Worm (Caenorhabditis elegans) whole organism, late embryonic: Measurements from ENCODE around the gene M163.22.

Experiments used
- C08G9.2 ChIP-seq: sonication (generic microtip); optimal IDR thresholded peaks from 2 replicates; lab custom pipeline; 2016; ENCODE audit warnings: mild to moderate bottlenecking, missing genetic modification characterization, moderate library complexity, missing compliant biosample characterization
- K02D7.2 ChIP-seq: sonication (generic microtip); optimal IDR thresholded peaks from 2 replicates; lab custom pipeline; 2017; ENCODE audit warnings: mild to moderate bottlenecking, missing genetic modification characterization, missing compliant biosample characterization
- T23F11.4 ChIP-seq: fragments of 200-800 bp; sonication (Bioruptor generic); optimal IDR thresholded peaks from 2 replicates; lab custom pipeline; 2018; ENCODE audit warnings: mild to moderate bottlenecking, missing genetic modification characterization, missing compliant biosample characterization
- Y22D7AL.16 ChIP-seq: sonication (generic microtip); optimal IDR thresholded peaks from 2 replicates; lab custom pipeline; 2016; ENCODE audit warnings: missing genetic modification characterization, missing compliant biosample characterization
- ahr-1 ChIP-seq: sonication (generic microtip); optimal IDR thresholded peaks from 2 replicates; lab custom pipeline; 2016; ENCODE audit warnings: missing genetic modification characterization, missing compliant biosample characterization
- ceh-14 ChIP-seq: sonication (generic microtip); optimal IDR thresholded peaks from 2 replicates; lab custom pipeline; 2016; ENCODE audit warnings: missing genotype, missing genetic modification characterization, missing compliant biosample characterization
- ceh-18 ChIP-seq: sonication (generic microtip); optimal IDR thresholded peaks from 2 replicates; lab custom pipeline; 2016; ENCODE audit warnings: missing genetic modification characterization, missing compliant biosample characterization
- ceh-2 ChIP-seq: sonication (generic microtip); optimal IDR thresholded peaks from 2 replicates; lab custom pipeline; 2016; ENCODE audit warnings: missing genotype, missing genetic modification characterization, missing compliant biosample characterization
- ceh-24 ChIP-seq: sonication (generic microtip); optimal IDR thresholded peaks from 2 replicates; lab custom pipeline; 2016; ENCODE audit warnings: mild to moderate bottlenecking, missing genetic modification characterization, missing compliant biosample characterization
- ceh-30 ChIP-seq: fragments of 150-350 bp; optimal IDR thresholded peaks from 2 replicates; lab custom pipeline; 2014; ENCODE audit warnings: missing biosample characterization, missing genetic modification characterization
- ceh-31 ChIP-seq: sonication (generic microtip); optimal IDR thresholded peaks from 2 replicates; lab custom pipeline; 2016; ENCODE audit warnings: missing genetic modification characterization, missing compliant biosample characterization
- ceh-34 ChIP-seq: sonication (generic microtip); optimal IDR thresholded peaks from 2 replicates; lab custom pipeline; 2016; ENCODE audit warnings: mild to moderate bottlenecking, missing genetic modification characterization, missing compliant biosample characterization
- ceh-48 ChIP-seq: sonication (generic microtip); optimal IDR thresholded peaks from 2 replicates; lab custom pipeline; 2016; ENCODE audit warnings: missing genetic modification characterization, inconsistent platforms, missing compliant biosample characterization
- ceh-6 ChIP-seq: fragments of 200-800 bp; sonication (Bioruptor generic); optimal IDR thresholded peaks from 2 replicates; lab custom pipeline; 2018; ENCODE audit warnings: mild to moderate bottlenecking, missing genetic modification characterization, missing compliant biosample characterization
- che-1 ChIP-seq: sonication (generic microtip); optimal IDR thresholded peaks from 2 replicates; lab custom pipeline; 2016; ENCODE audit warnings: mild to moderate bottlenecking, missing genetic modification characterization, missing compliant biosample characterization
- dmd-4 ChIP-seq: sonication (generic microtip); optimal IDR thresholded peaks from 2 replicates; lab custom pipeline; 2016; ENCODE audit warnings: borderline replicate concordance, missing genetic modification characterization, missing compliant biosample characterization
- dve-1 ChIP-seq: sonication (generic microtip); optimal IDR thresholded peaks from 2 replicates; lab custom pipeline; 2017; ENCODE audit warnings: antibody characterized with exemption, mild to moderate bottlenecking, missing genetic modification characterization, missing compliant biosample characterization
- elt-4 ChIP-seq: sonication (generic microtip); optimal IDR thresholded peaks from 2 replicates; lab custom pipeline; 2016; ENCODE audit warnings: missing genetic modification characterization, missing compliant biosample characterization
- ets-4 ChIP-seq: sonication (generic microtip); optimal IDR thresholded peaks from 2 replicates; lab custom pipeline; 2016; ENCODE audit warnings: missing genetic modification characterization, missing compliant biosample characterization
- eyg-1 ChIP-seq: sonication (generic microtip); optimal IDR thresholded peaks from 2 replicates; lab custom pipeline; 2016; ENCODE audit warnings: missing genotype, missing genetic modification characterization, missing compliant biosample characterization
- fax-1 ChIP-seq: sonication (generic microtip); optimal IDR thresholded peaks from 2 replicates; lab custom pipeline; 2016; ENCODE audit warnings: missing genotype, missing genetic modification characterization, missing compliant biosample characterization
- gmeb-2 ChIP-seq: sonication (generic microtip); optimal IDR thresholded peaks from 2 replicates; lab custom pipeline; 2016; ENCODE audit warnings: missing genetic modification characterization, inconsistent platforms, missing compliant biosample characterization
- hlh-13 ChIP-seq: fragments of 200-800 bp; sonication (Bioruptor generic); optimal IDR thresholded peaks from 2 replicates; lab custom pipeline; 2018; ENCODE audit warnings: mild to moderate bottlenecking, missing genetic modification characterization, missing compliant biosample characterization
- hlh-15 ChIP-seq: sonication (generic microtip); optimal IDR thresholded peaks from 2 replicates; lab custom pipeline; 2016; ENCODE audit warnings: missing genetic modification characterization, missing compliant biosample characterization
- hlh-6 ChIP-seq: sonication (generic microtip); optimal IDR thresholded peaks from 2 replicates; lab custom pipeline; 2016; ENCODE audit warnings: missing genotype, missing genetic modification characterization, missing compliant biosample characterization
- hlh-8 ChIP-seq: sonication (generic microtip); optimal IDR thresholded peaks from 2 replicates; lab custom pipeline; 2016; ENCODE audit warnings: missing genotype, missing genetic modification characterization, missing compliant biosample characterization
- lim-6 ChIP-seq: sonication (generic microtip); optimal IDR thresholded peaks from 2 replicates; lab custom pipeline; 2016; ENCODE audit warnings: missing genetic modification characterization, missing compliant biosample characterization
- madf-2 ChIP-seq: sonication (generic microtip); optimal IDR thresholded peaks from 2 replicates; lab custom pipeline; 2017; ENCODE audit warnings: missing genetic modification characterization, missing compliant biosample characterization
- mec-3 ChIP-seq: sonication (generic microtip); optimal IDR thresholded peaks from 2 replicates; lab custom pipeline; 2016; ENCODE audit warnings: borderline replicate concordance, missing genetic modification characterization, missing compliant biosample characterization
- nhr-11 ChIP-seq: fragments of 150-350 bp; optimal IDR thresholded peaks from 2 replicates; lab custom pipeline; 2014; ENCODE audit warnings: missing biosample characterization, missing genetic modification characterization
- nhr-232 ChIP-seq: sonication (generic microtip); optimal IDR thresholded peaks from 2 replicates; lab custom pipeline; 2016; ENCODE audit warnings: missing genetic modification characterization, missing compliant biosample characterization
- npax-4 ChIP-seq: sonication (generic microtip); optimal IDR thresholded peaks from 2 replicates; lab custom pipeline; 2016; ENCODE audit warnings: missing genetic modification characterization, missing compliant biosample characterization
- odd-2 ChIP-seq: sonication (generic microtip); optimal IDR thresholded peaks from 2 replicates; lab custom pipeline; 2017; ENCODE audit warnings: antibody characterized with exemption, mild to moderate bottlenecking, missing genetic modification characterization, missing compliant biosample characterization
- pag-3 ChIP-seq: sonication (generic microtip); optimal IDR thresholded peaks from 2 replicates; lab custom pipeline; 2016; ENCODE audit warnings: missing compliant biosample characterization, missing genetic modification characterization, borderline replicate concordance
- pax-1 ChIP-seq: fragments of 150-350 bp; optimal IDR thresholded peaks from 2 replicates; lab custom pipeline; 2014; ENCODE audit warnings: missing biosample characterization, missing genetic modification characterization
- pqm-1 ChIP-seq: sonication (generic microtip); optimal IDR thresholded peaks from 2 replicates; lab custom pipeline; 2016; ENCODE audit warnings: missing genetic modification characterization, missing compliant biosample characterization
- ref-2 ChIP-seq: sonication (generic microtip); optimal IDR thresholded peaks from 2 replicates; lab custom pipeline; 2016; ENCODE audit warnings: missing genetic modification characterization, missing compliant biosample characterization
- rnt-1 ChIP-seq: sonication (generic microtip); optimal IDR thresholded peaks from 2 replicates; lab custom pipeline; 2016; ENCODE audit warnings: missing genetic modification characterization, missing compliant biosample characterization
- sox-4 ChIP-seq: sonication (generic microtip); optimal IDR thresholded peaks from 2 replicates; lab custom pipeline; 2017; ENCODE audit warnings: mild to moderate bottlenecking, missing genetic modification characterization, inconsistent platforms, missing compliant biosample characterization
- tbx-2 ChIP-seq: sonication (generic microtip); optimal IDR thresholded peaks from 2 replicates; lab custom pipeline; 2016; ENCODE audit warnings: missing genetic modification characterization, missing compliant biosample characterization
- tbx-7 ChIP-seq: sonication (generic microtip); optimal IDR thresholded peaks from 2 replicates; lab custom pipeline; 2016; ENCODE audit warnings: missing genotype, missing genetic modification characterization, missing compliant biosample characterization
- unc-3 ChIP-seq, 2 experiments: fragments of 200-800 bp in 1 of 2; sonication (Bioruptor generic) in 1 of 2; sonication (generic microtip) in 1 of 2; conservative IDR thresholded peaks in 1 of 2; optimal IDR thresholded peaks in 1 of 2; 2 replicates each; pipeline versions ENCODE4 v1.3.6 to Lab custom; 2016 to 2022; ENCODE audit warnings: missing compliant biosample characterization in 2 of 2, missing genetic modification characterization in 2 of 2, missing genetic modification reagents in 1 of 2
- unc-42 ChIP-seq: sonication (generic microtip); optimal IDR thresholded peaks from 2 replicates; lab custom pipeline; 2016; ENCODE audit warnings: missing genotype, missing genetic modification characterization, missing compliant biosample characterization
- unc-55 ChIP-seq: sonication (generic microtip); optimal IDR thresholded peaks from 2 replicates; lab custom pipeline; 2017; ENCODE audit warnings: missing biosample characterization, missing genetic modification reagents, missing genetic modification characterization

M163.22 gene

ce11 chrX:14464513-14464912 lies 1.2 kb upstream of the M163.22 start, which contains the start of gene M163.7:
Gene M163.7, plus strand, starts transcription at chrX:14464813.
- no peak for TF ChIP-seq K02D7.2 (tag; lab: Kevin White, UChicago)
- no peak for TF ChIP-seq pag-3 (tag; lab: Kevin White, UChicago)
- no peak for TF ChIP-seq eyg-1 (tag; lab: Kevin White, UChicago)
- no peak for TF ChIP-seq npax-4 (tag; lab: Kevin White, UChicago)
- no peak for TF ChIP-seq C08G9.2
- TF ChIP-seq ceh-30 (tag; lab: Kevin White, UChicago) = no peak
- TF ChIP-seq nhr-11 (tag; lab: Kevin White, UChicago) = no peak
- no peak for TF ChIP-seq T23F11.4 (GFP tag; lab: Kevin White, UChicago)
- no peak for TF ChIP-seq madf-2
- TF ChIP-seq nhr-232 (tag; lab: Kevin White, UChicago) = no peak

DNA sequence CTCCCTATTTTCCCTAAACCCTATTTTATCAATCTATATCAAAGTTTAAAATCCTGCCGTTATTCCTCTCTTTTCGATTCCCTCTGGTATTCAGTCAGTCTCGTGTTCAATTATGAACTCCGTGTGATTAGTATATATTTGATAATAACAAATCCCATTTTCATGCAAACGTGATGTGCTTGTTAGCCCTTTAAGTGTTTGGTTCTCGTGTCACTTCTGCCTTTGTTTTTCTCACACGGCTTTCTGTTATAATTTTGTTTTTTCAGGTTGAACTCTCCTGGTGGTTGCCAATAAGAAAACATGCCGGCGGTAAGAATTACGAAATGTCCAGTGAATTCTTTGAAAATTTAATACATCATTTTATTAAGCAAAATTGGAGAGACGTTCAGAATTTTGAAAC lies 839 bp downstream of the M163.22 start, which contains the start of gene M163.21:
Gene M163.21, plus strand, starts transcription at position 301 of the 400 bp plus-strand sequence.
- no peak for TF ChIP-seq dve-1 (tag; lab: Kevin White, UChicago)
- TF ChIP-seq npax-4 (tag; lab: Kevin White, UChicago) = no peak
- TF ChIP-seq Y22D7AL.16 (tag; lab: Kevin White, UChicago) = no peak
- TF ChIP-seq ceh-48 (tag; lab: Kevin White, UChicago) = no peak
- no peak for TF ChIP-seq ceh-34 (tag; lab: Kevin White, UChicago)
- TF ChIP-seq nhr-232 (tag; lab: Kevin White, UChicago) = no peak
- no peak for TF ChIP-seq ahr-1 (tag; lab: Kevin White, UChicago)
- no peak for TF ChIP-seq lim-6 (tag; lab: Kevin White, UChicago)
- TF ChIP-seq fax-1 = no peak
- TF ChIP-seq hlh-15 (tag; lab: Kevin White, UChicago) = no peak
- TF ChIP-seq ceh-14 (tag; lab: Kevin White, UChicago) = no peak
- no peak for TF ChIP-seq tbx-7
- TF ChIP-seq pax-1 = no peak
- no peak for TF ChIP-seq ceh-31 (tag; lab: Kevin White, UChicago)
- no peak for TF ChIP-seq ets-4 (tag; lab: Kevin White, UChicago)
- no peak for TF ChIP-seq mec-3
- no peak for TF ChIP-seq hlh-8 (tag; lab: Kevin White, UChicago)
- no peak for TF ChIP-seq gmeb-2
- TF ChIP-seq, all 69 proteins: peak for 0

DNA sequence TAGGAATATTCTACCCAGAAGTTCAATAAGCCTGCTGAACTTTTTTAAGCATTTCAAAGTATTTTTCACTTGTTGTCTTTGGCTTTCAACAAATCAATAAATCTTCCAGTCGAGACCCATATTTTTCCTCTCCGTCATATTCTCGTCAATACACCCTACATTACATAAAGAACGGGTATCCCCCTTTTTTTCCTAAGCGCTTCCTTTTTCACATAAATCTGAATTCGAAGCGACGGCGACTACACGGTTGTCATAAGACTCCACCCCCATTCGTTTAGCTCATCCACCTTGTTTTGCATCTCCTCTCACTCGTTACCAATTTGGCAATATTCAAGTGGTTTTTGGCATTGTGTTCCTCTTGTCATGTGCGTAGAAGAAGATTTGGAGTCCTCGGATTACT lies 3.6 kb downstream of the M163.22 start, which contains the start of gene M163.9:
Gene M163.9, plus strand, starts transcription at position 301 of the 400 bp plus-strand sequence.
- TF ChIP-seq elt-4 (tag; lab: Kevin White, UChicago) (no peak), pag-3 (tag; lab: Kevin White, UChicago) (no peak), ceh-24 (tag; lab: Kevin White, UChicago) (no peak), dmd-4 (tag; lab: Kevin White, UChicago) (no peak), gmeb-2 (no peak), hlh-6 (tag; lab: Kevin White, UChicago) (no peak), ref-2 (no peak), madf-2 (no peak), tbx-7 (no peak), C08G9.2 (no peak), rnt-1 (tag; lab: Kevin White, UChicago) (no peak), che-1 (tag; lab: Kevin White, UChicago) (no peak), unc-3 (GFP tag; conservative IDR thresholded peaks at IDR 0.05; lab: Robert Waterston, UW) (no peak), unc-3 (tag; optimal IDR thresholded peaks at IDR 0.05; lab: Kevin White, UChicago) (no peak), hlh-13 (no peak), pqm-1 (tag; lab: Kevin White, UChicago) (no peak), unc-42 (tag; lab: Kevin White, UChicago) (no peak), dve-1 (tag; lab: Kevin White, UChicago) (no peak)

DNA sequence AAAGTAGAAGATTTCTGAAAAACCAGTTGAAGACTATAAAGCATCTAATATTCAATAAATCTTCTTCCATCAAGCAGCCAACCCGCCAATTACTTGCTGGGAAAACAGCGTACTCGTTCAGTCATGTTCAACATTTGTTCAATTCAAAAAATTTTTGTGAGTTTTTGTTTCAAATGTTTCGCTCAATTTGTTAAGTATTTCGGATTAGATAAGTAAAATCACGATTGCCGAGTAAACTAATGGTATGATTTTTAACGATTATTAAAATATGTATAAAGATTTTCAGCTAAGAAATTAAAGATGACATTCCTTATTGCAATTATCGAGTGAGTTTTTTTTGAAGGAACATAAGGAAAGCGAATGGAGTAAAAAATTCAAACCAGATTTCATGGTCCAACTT lies 5.0 kb downstream of the M163.22 start, which contains the start of gene M163.10:
Gene M163.10, plus strand, starts transcription at position 301 of the 400 bp plus-strand sequence.
- TF ChIP-seq ceh-31 (tag; lab: Kevin White, UChicago) (no peak), K02D7.2 (tag; lab: Kevin White, UChicago) (no peak), ceh-14 (tag; lab: Kevin White, UChicago) (no peak), tbx-7 (no peak), unc-42 (tag; lab: Kevin White, UChicago) (no peak), ceh-30 (tag; lab: Kevin White, UChicago) (no peak), npax-4 (tag; lab: Kevin White, UChicago) (no peak), unc-55 (GFP tag; lab: Kevin White, UChicago) (no peak), odd-2 (tag; lab: Kevin White, UChicago) (no peak), ceh-2 (tag; lab: Kevin White, UChicago) (no peak), sox-4 (tag; lab: Kevin White, UChicago) (no peak), ahr-1 (tag; lab: Kevin White, UChicago) (no peak), ceh-6 (GFP tag; lab: Kevin White, UChicago) (no peak), tbx-2 (tag; lab: Kevin White, UChicago) (no peak), ceh-18 (tag; lab: Kevin White, UChicago) (no peak), hlh-8 (tag; lab: Kevin White, UChicago) (no peak), madf-2 (no peak)
- TF ChIP-seq, all 69 proteins: peak for 0
